Fruit fly (Drosophila melanogaster) whole organism, pupa: ENCODE data around the gene dan.

Source experiments
- CG13204 ChIP-seq: fragments of 200-800 bp; sonication (Bioruptor generic); optimal IDR thresholded peaks from 2 replicates; lab custom pipeline; 2018; ENCODE audit warnings: missing biosample characterization, mild to moderate bottlenecking, missing genetic modification characterization, moderate library complexity
- CG34367 ChIP-seq: fragments of 200-800 bp; sonication (Bioruptor generic); optimal IDR thresholded peaks from 2 replicates; lab custom pipeline; 2018; ENCODE audit warnings: missing biosample characterization, mild to moderate bottlenecking, missing genetic modification characterization
- CG4496 ChIP-seq: fragments of 200-800 bp; sonication (Bioruptor generic); IDR thresholded peaks from 3 replicates; pipeline ENCODE4 v1.3.6; 2022; ENCODE audit warnings: missing biosample characterization, missing genetic modification characterization
- CG8159 ChIP-seq: fragments of 200-800 bp; sonication (Bioruptor generic); optimal IDR thresholded peaks from 3 replicates; lab custom pipeline; 2018; ENCODE audit warnings: missing biosample characterization, mild to moderate bottlenecking, missing genetic modification characterization, moderate library complexity
- Ets98B ChIP-seq: fragments of 200-800 bp; sonication (Bioruptor generic); IDR thresholded peaks from 2 replicates; pipeline ENCODE4 v1.3.6; 2022; ENCODE audit warnings: missing biosample characterization, missing genetic modification characterization
- Pif1B ChIP-seq: fragments of 200-800 bp; sonication (Bioruptor generic); optimal IDR thresholded peaks from 3 replicates; lab custom pipeline; 2016; ENCODE audit warnings: missing biosample characterization, missing genetic modification characterization
- Snoo ChIP-seq: fragments of 200-800 bp; sonication (Bioruptor generic); optimal IDR thresholded peaks from 3 replicates; lab custom pipeline; 2017; ENCODE audit warnings: missing biosample characterization, mild to moderate bottlenecking, missing genetic modification characterization, inconsistent platforms
- rn ChIP-seq: fragments of 200-800 bp; sonication (Bioruptor generic); IDR thresholded peaks from 2 replicates; pipeline ENCODE4 v1.3.6; 2022; ENCODE audit warnings: missing biosample characterization, missing genetic modification characterization

dm6 chr3R:25161520-25161919, 22.7 kb upstream of the dan start:
- no peak for TF ChIP-seq CG4496 (GFP tag; lab: Robert Waterston, UW)
- TF ChIP-seq Pif1B (GFP tag; lab: Kevin White, UChicago) = no peak
- TF ChIP-seq CG8159 = peak; percentile 18
- no peak for TF ChIP-seq CG34367
- no peak for TF ChIP-seq CG13204 (GFP tag; lab: Kevin White, UChicago)
- TF ChIP-seq Ets98B (GFP tag; lab: Robert Waterston, UW) = no peak
- TF ChIP-seq rn (GFP tag; lab: Robert Waterston, UW) = no peak
- no peak for TF ChIP-seq Snoo
